Fruit fly (Drosophila melanogaster): Measurements from ENCODE around the gene Sptz.

The Sptz gene

dm6 chr3R:11451207-11451841 lies 29.4 kb downstream of the Sptz start, which contains the start of gene sals:
sals (minus strand) TSS chr3R:11451791.
- TF ChIP-seq svp (GFP tag): peak; percentile 82
- TF ChIP-seq CG1621 (tag; optimal IDR thresholded peaks at IDR 0.05): no peak

- TF ChIP-seq CG32006 (GFP tag; optimal IDR thresholded peaks at IDR 0.05): peak; percentile 12
- TF ChIP-seq svp (GFP tag): peak; percentile 94
- no peak for TF ChIP-seq Sox14 (GFP tag; optimal IDR thresholded peaks at IDR 0.05)
- no peak for TF ChIP-seq CG11902 (GFP tag; optimal IDR thresholded peaks at IDR 0.05)
- TF ChIP-seq Eip78C (GFP tag): peak; percentile 24
- TF ChIP-seq fkh (GFP tag; optimal IDR thresholded peaks at IDR 0.05): peak; percentile 7
Measured at dm6 chr3R:11452041-11452440, 30.1 kb downstream of the Sptz start.

- TF ChIP-seq CG34406 (GFP tag; optimal IDR thresholded peaks at IDR 0.05) (peak; percentile 67), ss (GFP tag; optimal IDR thresholded peaks at IDR 0.05) (no peak), Eip78C (GFP tag) (peak; percentile 83), CG7368 (GFP tag; optimal IDR thresholded peaks at IDR 0.05) (peak; percentile 7), CG6808 (GFP tag; optimal IDR thresholded peaks at IDR 0.05) (no peak), Hr38 (GFP tag; optimal IDR thresholded peaks at IDR 0.05) (no peak), CG11762 (GFP tag; optimal IDR thresholded peaks at IDR 0.05; ENCODE audit: insufficient read depth) (peak; percentile 21), spab (GFP tag; optimal IDR thresholded peaks at IDR 0.05) (no peak), esn (GFP tag; optimal IDR thresholded peaks at IDR 0.05) (peak; percentile 76), cyc (GFP tag; optimal IDR thresholded peaks at IDR 0.05) (peak; percentile 68), Hr4 (GFP tag; optimal IDR thresholded peaks at IDR 0.05) (peak; percentile 76), CG6163 (GFP tag; IDR thresholded peaks at IDR 0.05) (peak; percentile 43; the same call in 1 of the 3 replicates), Eip93F (GFP tag; optimal IDR thresholded peaks at IDR 0.05) (no peak), Ets21C (GFP tag; optimal IDR thresholded peaks at IDR 0.05) (peak; percentile 45), CG32006 (GFP tag; optimal IDR thresholded peaks at IDR 0.05) (peak; percentile 74), vri (GFP tag; optimal IDR thresholded peaks at IDR 0.05) (peak; percentile 42), dac (GFP tag; optimal IDR thresholded peaks at IDR 0.05) (peak; percentile 42), svp (GFP tag) (peak; percentile 89), Sox102F (GFP tag; optimal IDR thresholded peaks at IDR 0.05) (peak; percentile 69), CG31627 (GFP tag; optimal IDR thresholded peaks at IDR 0.05) (peak; percentile 72), lz (GFP tag; optimal IDR thresholded peaks at IDR 0.05) (peak; percentile 76), CG8319 (GFP tag; optimal IDR thresholded peaks at IDR 0.05) (peak; percentile 0), Hr39 (GFP tag; optimal IDR thresholded peaks at IDR 0.05) (peak; percentile 75), CG6854 (GFP tag; optimal IDR thresholded peaks at IDR 0.05) (no peak), Lpt (GFP tag; optimal IDR thresholded peaks at IDR 0.05) (no peak), salr (GFP tag; optimal IDR thresholded peaks at IDR 0.05) (no peak), acj6 (GFP tag; optimal IDR thresholded peaks at IDR 0.05) (peak; percentile 45), fkh (GFP tag; optimal IDR thresholded peaks at IDR 0.05) (peak; percentile 90), CG16779 (tag; optimal IDR thresholded peaks at IDR 0.05) (peak; percentile 8), CG4318 (GFP tag; optimal IDR thresholded peaks at IDR 0.05) (peak; percentile 56), eg (GFP tag; IDR thresholded peaks at IDR 0.05) (0 out of 3 replicates have a peak, but pooled peaks have one; percentile 35), Ets96B (tag; optimal IDR thresholded peaks at IDR 0.05) (no peak), CG9139 (GFP tag; optimal IDR thresholded peaks at IDR 0.05) (no peak), CG6792 (GFP tag; optimal IDR thresholded peaks at IDR 0.05) (peak; percentile 45), OdsH (GFP tag; optimal IDR thresholded peaks at IDR 0.05) (peak; percentile 52), net (GFP tag; optimal IDR thresholded peaks at IDR 0.05) (peak; percentile 33), Gug (GFP tag; IDR thresholded peaks at IDR 0.05) (no peak), CG3919 (GFP tag; optimal IDR thresholded peaks at IDR 0.05) (peak; percentile 45), fd85E (GFP tag; optimal IDR thresholded peaks at IDR 0.05) (no peak), CG1621 (tag; optimal IDR thresholded peaks at IDR 0.05) (no peak), topi (GFP tag; optimal IDR thresholded peaks at IDR 0.05) (peak; percentile 70), CG11902 (GFP tag; optimal IDR thresholded peaks at IDR 0.05) (peak; percentile 59), pdm3 (GFP tag; optimal IDR thresholded peaks at IDR 0.05) (peak; percentile 52), Met (GFP tag; optimal IDR thresholded peaks at IDR 0.05) (peak; percentile 69)
Measured at dm6 chr3R:11454210-11454904, 32.5 kb downstream of the Sptz start.

Data from whole organism, prepupa.